Fruit fly (Drosophila melanogaster): ENCODE results near the gene RpS19b.

Gene RpS19b

DNA sequence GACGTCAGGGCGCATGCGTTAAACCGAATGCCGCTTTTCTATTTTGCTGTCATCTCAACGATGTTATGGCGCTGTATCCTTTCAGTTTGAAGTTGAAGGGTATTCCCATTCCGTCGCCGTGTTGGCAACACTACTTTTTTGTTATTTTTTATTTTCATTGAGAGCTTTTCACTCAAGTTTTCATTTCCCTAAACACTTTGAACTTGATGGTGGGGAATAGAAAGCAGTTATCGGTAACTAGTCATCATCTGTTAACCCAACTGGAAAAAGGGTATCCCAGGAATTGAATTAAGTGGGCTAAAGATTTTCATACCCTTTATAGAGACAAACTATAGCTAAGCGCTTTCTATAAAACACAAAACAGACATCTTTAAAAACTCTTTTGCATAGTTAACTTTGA, 45.8 kb downstream of the RpS19b start:
- TF ChIP-seq pan (optimal IDR thresholded peaks at IDR 0.05) (no peak), CG8478 (optimal IDR thresholded peaks at IDR 0.05) (no peak), psq (optimal IDR thresholded peaks at IDR 0.05) (no peak), usp (GFP tag; optimal IDR thresholded peaks at IDR 0.05) (no peak), Dll (optimal IDR thresholded peaks at IDR 0.05) (no peak), EcR (GFP tag; optimal IDR thresholded peaks at IDR 0.05) (no peak)

DNA sequence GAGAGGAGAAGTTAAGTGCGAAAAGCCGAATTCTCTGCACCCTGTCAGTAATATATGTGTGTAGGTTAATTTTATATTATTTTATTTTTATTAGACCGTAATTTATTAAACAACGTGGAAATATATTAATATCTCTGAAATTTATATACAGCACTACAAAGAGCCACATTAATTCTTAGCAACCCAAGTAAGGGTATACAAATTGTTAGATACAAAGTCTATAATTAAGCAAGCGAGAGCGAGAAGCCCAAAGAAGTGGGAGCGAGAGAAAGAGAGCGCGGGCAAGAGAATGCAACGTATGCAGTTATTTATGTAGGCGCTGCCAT, 46.3 kb downstream of the RpS19b start:
- no peak for TF ChIP-seq EcR (GFP tag; optimal IDR thresholded peaks at IDR 0.05)
- TF ChIP-seq psq (optimal IDR thresholded peaks at IDR 0.05) = no peak
- no peak for TF ChIP-seq pan (optimal IDR thresholded peaks at IDR 0.05)
- no peak for TF ChIP-seq usp (GFP tag; optimal IDR thresholded peaks at IDR 0.05)
- no peak for TF ChIP-seq CG8478 (optimal IDR thresholded peaks at IDR 0.05)
- no peak for TF ChIP-seq Dll (optimal IDR thresholded peaks at IDR 0.05)

DNA sequence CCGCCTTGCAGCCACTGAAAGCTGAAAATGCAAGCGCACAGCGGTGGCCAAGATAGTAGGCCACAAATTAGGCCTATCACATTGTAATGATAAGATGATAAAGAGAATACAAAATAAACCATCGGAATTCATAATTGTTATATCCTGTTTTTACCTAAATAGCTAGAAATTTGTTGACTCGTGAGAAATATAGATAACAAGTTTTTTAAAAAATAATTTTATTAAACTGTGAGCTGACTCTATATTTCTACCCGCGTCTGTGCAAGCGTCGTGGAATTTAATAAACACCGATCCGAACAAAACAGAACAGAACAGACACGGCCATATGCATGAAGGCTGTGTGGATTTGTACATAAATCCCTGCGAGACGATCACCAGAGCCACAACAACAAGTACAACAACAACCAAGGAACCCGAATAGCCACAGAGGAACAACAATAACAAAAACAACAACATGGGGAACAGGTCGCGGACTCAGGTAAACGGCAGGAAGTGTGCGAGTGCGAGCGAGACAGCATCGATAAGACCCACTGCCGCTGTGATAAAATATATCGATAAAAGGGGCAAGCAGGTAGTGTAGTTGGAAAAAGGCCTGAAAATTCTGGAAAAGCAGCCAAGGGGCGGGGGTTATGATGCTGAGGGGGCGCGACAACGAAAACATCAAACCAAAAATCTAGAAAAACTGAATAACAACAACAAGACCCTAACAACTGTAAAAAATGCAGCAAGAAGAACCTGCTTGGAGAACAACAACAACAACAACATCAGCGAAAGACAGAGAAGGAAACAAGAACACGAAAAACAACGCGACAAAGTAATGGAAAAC, 46.8 kb downstream of the RpS19b start:
- TF ChIP-seq psq (optimal IDR thresholded peaks at IDR 0.05) (no peak), pan (optimal IDR thresholded peaks at IDR 0.05) (no peak), EcR (GFP tag; optimal IDR thresholded peaks at IDR 0.05) (no peak), usp (GFP tag; optimal IDR thresholded peaks at IDR 0.05) (no peak), Dll (optimal IDR thresholded peaks at IDR 0.05) (no peak), CG8478 (optimal IDR thresholded peaks at IDR 0.05) (no peak)

DNA sequence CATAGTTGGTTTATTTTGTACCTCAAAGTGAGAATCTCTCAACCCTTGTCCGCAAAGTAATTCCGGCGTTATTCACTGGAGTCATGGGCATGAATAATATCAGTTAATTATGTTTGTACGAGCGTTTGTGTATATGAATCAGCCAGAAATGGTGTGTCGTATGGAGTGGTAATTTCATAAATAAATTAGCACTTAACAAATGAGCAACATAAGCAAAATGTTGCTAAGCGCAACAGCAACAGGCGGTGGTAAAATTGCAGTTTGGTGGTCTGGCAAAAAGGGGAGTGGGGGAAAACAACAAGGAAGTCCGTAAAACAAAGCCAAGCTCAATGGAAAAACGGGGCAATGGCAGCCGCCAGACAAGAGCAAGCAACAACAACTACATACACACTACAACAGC, 47.7 kb downstream of the RpS19b start:
- TF ChIP-seq usp (GFP tag; optimal IDR thresholded peaks at IDR 0.05) (no peak), CG8478 (optimal IDR thresholded peaks at IDR 0.05) (no peak)

DNA sequence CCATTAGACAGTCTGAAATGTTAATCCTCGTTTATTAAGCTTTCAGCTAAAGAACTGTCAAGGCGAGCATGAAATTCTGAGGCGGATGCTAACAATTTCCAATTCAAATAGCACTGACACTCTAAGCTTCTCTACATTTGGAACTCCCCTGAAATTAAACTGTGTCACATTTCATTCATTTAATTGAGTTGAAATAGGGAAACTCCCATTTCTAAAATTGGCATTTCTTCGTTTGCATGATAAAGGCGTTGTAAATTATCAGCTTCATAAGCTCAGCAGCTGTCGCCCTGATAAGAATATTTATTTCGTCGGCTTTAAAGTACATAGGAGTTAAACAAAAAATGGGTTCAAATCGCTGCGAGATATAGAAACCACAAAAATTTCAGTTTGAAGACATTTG, 48.1 kb downstream of the RpS19b start:
- TF ChIP-seq psq (optimal IDR thresholded peaks at IDR 0.05) = no peak
- no peak for TF ChIP-seq CG8478 (optimal IDR thresholded peaks at IDR 0.05)
- TF ChIP-seq pan (optimal IDR thresholded peaks at IDR 0.05) = no peak
- no peak for TF ChIP-seq Dll (optimal IDR thresholded peaks at IDR 0.05)
- TF ChIP-seq usp (GFP tag; optimal IDR thresholded peaks at IDR 0.05) = no peak
- no peak for TF ChIP-seq EcR (GFP tag; optimal IDR thresholded peaks at IDR 0.05)

DNA sequence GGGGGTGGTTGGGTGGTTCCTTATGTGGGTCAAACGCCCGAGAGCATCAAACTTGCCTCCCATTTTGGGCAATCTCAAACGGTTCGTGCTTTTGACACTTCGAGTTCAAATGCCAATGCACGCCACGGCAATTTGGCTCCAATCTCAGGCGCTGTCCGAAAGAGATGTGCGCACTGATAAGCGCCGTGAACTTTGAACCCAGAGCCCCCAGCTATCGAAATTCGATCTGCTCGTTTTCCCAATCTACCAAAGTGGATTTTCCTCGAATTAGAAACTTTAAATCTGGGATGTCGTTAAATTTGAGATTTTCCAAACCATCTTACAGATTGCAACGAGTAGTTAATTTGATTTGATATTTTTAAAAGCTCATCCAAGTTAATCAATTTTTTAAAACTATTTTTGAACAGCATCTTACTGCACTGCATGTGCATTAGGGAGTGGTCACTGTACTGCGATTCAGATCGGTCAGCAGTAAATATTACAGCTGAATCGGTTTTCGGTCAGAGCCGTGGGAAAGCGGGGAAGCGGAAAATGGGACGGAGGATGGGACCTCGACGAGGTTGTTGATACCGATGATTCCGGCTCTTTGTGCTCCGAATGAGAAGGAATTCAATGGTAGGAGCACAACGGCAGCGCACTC, 49.1 kb downstream of the RpS19b start:
- TF ChIP-seq psq (optimal IDR thresholded peaks at IDR 0.05) (no peak), usp (GFP tag; optimal IDR thresholded peaks at IDR 0.05) (no peak), CG8478 (optimal IDR thresholded peaks at IDR 0.05) (no peak), Dll (optimal IDR thresholded peaks at IDR 0.05) (no peak), EcR (GFP tag; optimal IDR thresholded peaks at IDR 0.05) (no peak), pan (optimal IDR thresholded peaks at IDR 0.05) (no peak)

Measured in whole organism.